Fruit fly (Drosophila melanogaster): ENCODE results near the gene Ac76E.

DNA sequence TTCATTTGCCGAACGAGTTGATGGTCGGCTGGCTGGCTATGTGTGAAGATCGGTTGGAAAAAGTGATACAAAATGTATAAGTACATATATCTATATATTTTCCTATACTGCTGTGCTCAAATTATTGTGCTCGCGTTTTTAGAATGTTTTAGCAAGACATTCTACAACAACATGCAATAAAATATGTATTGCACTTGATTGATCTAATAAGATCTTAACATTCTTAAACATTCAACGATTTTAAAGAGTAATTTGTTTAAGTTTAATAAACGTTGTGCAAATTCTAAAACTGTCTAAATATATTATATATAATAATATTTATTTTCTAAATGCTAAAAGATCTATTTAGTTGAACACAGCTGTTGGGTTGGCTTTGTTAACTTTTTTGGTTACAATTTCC, 1.3 kb downstream of the Ac76E start:
- TF ChIP-seq CG8478 (optimal IDR thresholded peaks at IDR 0.05) (no peak), pan (optimal IDR thresholded peaks at IDR 0.05) (no peak), psq (optimal IDR thresholded peaks at IDR 0.05) (no peak), Dll (optimal IDR thresholded peaks at IDR 0.05) (no peak), usp (GFP tag; optimal IDR thresholded peaks at IDR 0.05) (no peak), EcR (GFP tag; optimal IDR thresholded peaks at IDR 0.05) (no peak)
